Worm (Caenorhabditis elegans) whole organism, L2 larva: ENCODE data around the gene F22B8.7.

Experiments used
- C34F6.9 ChIP-seq: fragments of 150-350 bp; optimal IDR thresholded peaks from 2 replicates; lab custom pipeline; 2014; ENCODE audit warnings: missing biosample characterization, missing genetic modification characterization
- Y55F3AM.14 ChIP-seq: fragments of 200-800 bp; sonication (Bioruptor generic); optimal IDR thresholded peaks from 2 replicates; lab custom pipeline; 2018; ENCODE audit warnings: mild to moderate bottlenecking, missing genetic modification characterization, missing compliant biosample characterization
- alr-1 ChIP-seq: fragments of 150-350 bp; optimal IDR thresholded peaks from 2 replicates; lab custom pipeline; 2014; ENCODE audit warnings: missing biosample characterization, missing genetic modification characterization
- aly-2 ChIP-seq: fragments of 150-350 bp; optimal IDR thresholded peaks from 2 replicates; lab custom pipeline; 2014; ENCODE audit warnings: missing biosample characterization, missing genetic modification characterization
- ama-1 ChIP-seq: fragments of 150-350 bp; optimal IDR thresholded peaks from 2 replicates; lab custom pipeline; 2018; ENCODE audit warnings: inconsistent platforms
- blmp-1 ChIP-seq: sonication (generic microtip); optimal IDR thresholded peaks from 2 replicates; lab custom pipeline; 2017; ENCODE audit warnings: missing genetic modification characterization, mild to moderate bottlenecking, missing compliant biosample characterization, antibody characterized with exemption, moderate library complexity; ENCODE audit not compliant: insufficient read depth
- ceh-16 ChIP-seq: fragments of 150-350 bp; optimal IDR thresholded peaks from 2 replicates; lab custom pipeline; 2014; ENCODE audit warnings: missing biosample characterization, missing genetic modification characterization
- ceh-82 ChIP-seq: fragments of 150-350 bp; optimal IDR thresholded peaks from 2 replicates; lab custom pipeline; 2014; ENCODE audit warnings: missing biosample characterization, missing genetic modification characterization
- crh-2 ChIP-seq: sonication (generic microtip); optimal IDR thresholded peaks from 2 replicates; lab custom pipeline; 2017; ENCODE audit warnings: missing biosample characterization, missing genetic modification characterization
- egl-27 ChIP-seq: sonication (generic microtip); optimal IDR thresholded peaks from 3 replicates; lab custom pipeline; 2017; ENCODE audit warnings: missing biosample characterization, missing genetic modification reagents, missing genetic modification characterization
- elt-1 ChIP-seq: fragments of 150-350 bp; optimal IDR thresholded peaks from 2 replicates; lab custom pipeline; 2014; ENCODE audit warnings: missing biosample characterization, missing genetic modification characterization
- elt-3 ChIP-seq: sonication (generic microtip); optimal IDR thresholded peaks from 2 replicates; lab custom pipeline; 2017; ENCODE audit warnings: missing biosample characterization, missing genetic modification characterization
- fos-1 ChIP-seq: fragments of 150-350 bp; optimal IDR thresholded peaks from 2 replicates; lab custom pipeline; 2014; ENCODE audit warnings: missing biosample characterization, missing genetic modification characterization
- gmeb-1 ChIP-seq: fragments of 150-350 bp; optimal IDR thresholded peaks from 2 replicates; lab custom pipeline; 2014; ENCODE audit warnings: missing biosample characterization, missing genetic modification characterization
- lin-11 ChIP-seq: fragments of 150-350 bp; sonication (generic microtip); optimal IDR thresholded peaks from 2 replicates; lab custom pipeline; 2014; ENCODE audit warnings: missing biosample characterization, missing genetic modification characterization, inconsistent platforms, mixed read lengths
- lin-13 ChIP-seq: fragments of 150-350 bp; optimal IDR thresholded peaks from 2 replicates; lab custom pipeline; 2014; ENCODE audit warnings: missing biosample characterization, missing genetic modification reagents, missing genetic modification characterization
- lsy-2 ChIP-seq, 2 experiments: fragments of 150-350 bp in 1 of 2; sonication (generic microtip) in 1 of 2; optimal IDR thresholded peaks; 2 replicates each; lab custom pipeline; 2014 to 2017; ENCODE audit warnings: missing biosample characterization in 2 of 2, missing genetic modification characterization in 2 of 2
- mbf-1 ChIP-seq: sonication (generic microtip); optimal IDR thresholded peaks from 2 replicates; lab custom pipeline; 2017; ENCODE audit warnings: missing biosample characterization, missing genetic modification characterization
- mdl-1 ChIP-seq, 2 experiments: fragments of 150-350 bp in 1 of 2; sonication (generic microtip) in 1 of 2; optimal IDR thresholded peaks; 2 replicates each; lab custom pipeline; 2017; ENCODE audit warnings: missing biosample characterization in 2 of 2, missing genetic modification characterization in 2 of 2
- nhr-11 ChIP-seq: fragments of 150-350 bp; optimal IDR thresholded peaks from 2 replicates; lab custom pipeline; 2014; ENCODE audit warnings: missing biosample characterization, missing genetic modification characterization
- nhr-12 ChIP-seq: fragments of 150-350 bp; optimal IDR thresholded peaks from 2 replicates; lab custom pipeline; 2014; ENCODE audit warnings: missing biosample characterization, missing genetic modification characterization
- nhr-129 ChIP-seq: fragments of 150-350 bp; optimal IDR thresholded peaks from 2 replicates; lab custom pipeline; 2014; ENCODE audit warnings: missing biosample characterization, missing genetic modification characterization
- nhr-21 ChIP-seq: fragments of 150-350 bp; optimal IDR thresholded peaks from 2 replicates; lab custom pipeline; 2014; ENCODE audit warnings: missing biosample characterization, missing genetic modification characterization
- nhr-23 ChIP-seq: fragments of 150-350 bp; optimal IDR thresholded peaks from 2 replicates; lab custom pipeline; 2014; ENCODE audit warnings: missing biosample characterization, missing genetic modification reagents, missing genetic modification characterization
- nhr-237 ChIP-seq: fragments of 150-350 bp; optimal IDR thresholded peaks from 2 replicates; lab custom pipeline; 2014; ENCODE audit warnings: missing biosample characterization, missing genetic modification characterization
- nhr-25 ChIP-seq: fragments of 150-350 bp; sonication (generic microtip); optimal IDR thresholded peaks from 3 replicates; lab custom pipeline; 2014; ENCODE audit warnings: missing biosample characterization, missing genetic modification characterization
- nhr-6 ChIP-seq: fragments of 150-350 bp; optimal IDR thresholded peaks from 2 replicates; lab custom pipeline; 2014; ENCODE audit warnings: missing biosample characterization, missing genetic modification characterization
- peb-1 ChIP-seq: fragments of 150-350 bp; optimal IDR thresholded peaks from 2 replicates; lab custom pipeline; 2014; ENCODE audit warnings: missing biosample characterization, missing genetic modification characterization
- sem-4 ChIP-seq: fragments of 150-350 bp; optimal IDR thresholded peaks from 2 replicates; lab custom pipeline; 2014; ENCODE audit warnings: missing biosample characterization, missing genetic modification reagents, missing genetic modification characterization
- skn-1 ChIP-seq: sonication (generic microtip); optimal IDR thresholded peaks from 2 replicates; lab custom pipeline; 2017; ENCODE audit warnings: missing biosample characterization, missing genetic modification characterization
- sma-3 ChIP-seq: sonication (generic microtip); optimal IDR thresholded peaks from 2 replicates; lab custom pipeline; 2016; ENCODE audit warnings: missing genetic modification reagents, missing genetic modification characterization, missing compliant biosample characterization
- sma-9 ChIP-seq, 2 experiments: fragments of 150-350 bp in 1 of 2; sonication (generic microtip) in 1 of 2; optimal IDR thresholded peaks; 2 replicates each; lab custom pipeline; 2014 to 2016; ENCODE audit warnings: missing genetic modification characterization in 2 of 2, mild to moderate bottlenecking in 1 of 2, missing biosample characterization in 1 of 2, missing compliant biosample characterization in 1 of 2, missing genetic modification reagents in 1 of 2, moderate library complexity in 1 of 2
- snpc-4 ChIP-seq: fragments of 150-350 bp; optimal IDR thresholded peaks from 2 replicates; lab custom pipeline; 2014; ENCODE audit warnings: missing biosample characterization, missing genetic modification characterization
- unc-55 ChIP-seq: fragments of 150-350 bp; sonication (generic microtip); optimal IDR thresholded peaks from 3 replicates; lab custom pipeline; 2014; ENCODE audit warnings: missing biosample characterization, missing genetic modification reagents, missing genetic modification characterization
- unc-62 ChIP-seq: fragments of 150-350 bp; optimal IDR thresholded peaks from 2 replicates; lab custom pipeline; 2014; ENCODE audit warnings: missing biosample characterization, missing genetic modification reagents, missing genetic modification characterization
- ztf-1 ChIP-seq: fragments of 200-800 bp; sonication (Bioruptor generic); conservative IDR thresholded peaks from 2 replicates; pipeline ENCODE4 v1.3.6; 2022; ENCODE audit warnings: missing genetic modification characterization, missing compliant biosample characterization
- ztf-11 ChIP-seq: sonication (generic microtip); optimal IDR thresholded peaks from 2 replicates; lab custom pipeline; 2017; ENCODE audit warnings: missing biosample characterization, missing genetic modification characterization
- ztf-4 ChIP-seq: fragments of 150-350 bp; optimal IDR thresholded peaks from 2 replicates; lab custom pipeline; 2014; ENCODE audit warnings: missing biosample characterization, missing genetic modification characterization

The F22B8.7 gene

ce11 chrV:16047508-16047907, 46.9 kb upstream of the F22B8.7 start, which contains the start of gene str-198:
Gene str-198, plus strand, starts transcription at chrV:16047808.
- TF ChIP-seq nhr-25 (tag; lab: Kevin White, UChicago): no peak
- no peak for TF ChIP-seq nhr-11 (tag; lab: Kevin White, UChicago)
- TF ChIP-seq gmeb-1 (tag; lab: Kevin White, UChicago): no peak
- no peak for TF ChIP-seq ztf-11
- TF ChIP-seq snpc-4 (tag; lab: Kevin White, UChicago): no peak
- no peak for TF ChIP-seq ceh-16 (tag; lab: Kevin White, UChicago)
- TF ChIP-seq mdl-1 (tag; optimal IDR thresholded peaks at IDR 0.05; lab: Kevin White, UChicago): no peak
- TF ChIP-seq lin-11 (tag; lab: Kevin White, UChicago): no peak

DNA sequence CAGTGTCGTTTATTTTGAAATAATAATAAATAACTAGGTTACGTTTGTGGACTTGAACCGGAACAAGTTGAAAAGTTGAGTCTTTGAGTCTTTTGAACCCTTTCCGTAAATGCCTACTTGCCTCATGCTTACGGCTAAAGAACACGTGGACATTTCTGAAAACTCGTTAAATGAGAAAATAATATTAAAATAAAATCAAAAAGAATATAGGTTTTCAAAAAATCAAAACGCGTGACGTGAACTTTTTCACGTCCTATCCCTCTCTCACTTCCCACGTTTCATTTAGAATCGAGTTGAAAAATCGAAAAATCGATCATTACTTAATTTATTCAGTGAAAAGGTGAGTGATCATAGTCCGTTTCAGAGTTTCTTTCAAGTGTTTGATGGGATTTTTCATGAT, 45.2 kb upstream of the F22B8.7 start, which contains the start of gene best-12:
TSS of gene best-12 (plus strand) at position 301 of the 400 bp plus-strand sequence.
- TF ChIP-seq egl-27 (tag; lab: Kevin White, UChicago) (no peak), lin-13 (no peak), fos-1 (tag; lab: Kevin White, UChicago) (no peak), ztf-4 (tag; lab: Kevin White, UChicago) (no peak), nhr-12 (tag; lab: Kevin White, UChicago) (no peak), C34F6.9 (tag; lab: Kevin White, UChicago) (no peak), elt-3 (tag; lab: Kevin White, UChicago) (no peak), ceh-16 (tag; lab: Kevin White, UChicago) (no peak), sma-9 (GFP tag; optimal IDR thresholded peaks at IDR 0.05; lab: Kevin White, UChicago) (no peak), sma-9 (tag; optimal IDR thresholded peaks at IDR 0.05; lab: Kevin White, UChicago) (no peak), nhr-6 (tag; lab: Kevin White, UChicago) (no peak), ztf-11 (no peak), nhr-237 (no peak), elt-1 (tag; lab: Kevin White, UChicago) (no peak), nhr-25 (tag; lab: Kevin White, UChicago) (no peak), sem-4 (tag; lab: Kevin White, UChicago) (no peak), unc-55 (no peak), ama-1 (no peak)
- TF ChIP-seq, all 48 proteins: peak for 0

ce11 chrV:16053373-16053772, 41.0 kb upstream of the F22B8.7 start, which contains the start of gene F14H3.3:
Gene F14H3.3, minus strand, starts transcription at chrV:16053473.
- no peak for TF ChIP-seq mdl-1 (tag; optimal IDR thresholded peaks at IDR 0.05; lab: Kevin White, UChicago)

ce11 chrV:16055031-16055430, 39.4 kb upstream of the F22B8.7 start, which contains the start of gene F14H3.4:
Gene F14H3.4, minus strand, starts transcription at chrV:16055072.
- no peak for TF ChIP-seq ceh-82
- TF ChIP-seq crh-2 (tag; lab: Kevin White, UChicago): no peak
- TF ChIP-seq unc-55: no peak
- no peak for TF ChIP-seq nhr-11 (tag; lab: Kevin White, UChicago)
- TF ChIP-seq egl-27 (tag; lab: Kevin White, UChicago): no peak
- no peak for TF ChIP-seq nhr-25 (tag; lab: Kevin White, UChicago)
- no peak for TF ChIP-seq nhr-21
- TF ChIP-seq ceh-16 (tag; lab: Kevin White, UChicago): no peak
- TF ChIP-seq skn-1 (tag; lab: Kevin White, UChicago): no peak
- no peak for TF ChIP-seq peb-1 (tag; lab: Kevin White, UChicago)

- TF ChIP-seq nhr-23 (tag; lab: Kevin White, UChicago) (no peak), nhr-129 (no peak), sma-3 (GFP tag; lab: Kevin White, UChicago) (no peak), nhr-11 (tag; lab: Kevin White, UChicago) (no peak), lin-13 (no peak), aly-2 (tag; lab: Kevin White, UChicago) (no peak), skn-1 (tag; lab: Kevin White, UChicago) (no peak), egl-27 (tag; lab: Kevin White, UChicago) (no peak), gmeb-1 (tag; lab: Kevin White, UChicago) (no peak)
Observed at ce11 chrV:16057010-16057463, 37.3 kb upstream of the F22B8.7 start, which contains the start of gene F14H3.5. Gene F14H3.5, minus strand, starts transcription at chrV:16057060.

- TF ChIP-seq unc-55 (no peak), nhr-6 (tag; lab: Kevin White, UChicago) (no peak), peb-1 (tag; lab: Kevin White, UChicago) (no peak), ztf-1 (no peak), unc-62 (GFP tag; lab: Kevin White, UChicago) (no peak), snpc-4 (tag; lab: Kevin White, UChicago) (no peak), Y55F3AM.14 (GFP tag; lab: Kevin White, UChicago) (no peak), alr-1 (no peak), mbf-1 (tag; lab: Kevin White, UChicago) (no peak), C34F6.9 (tag; lab: Kevin White, UChicago) (no peak), blmp-1 (tag; lab: Kevin White, UChicago) (no peak), crh-2 (tag; lab: Kevin White, UChicago) (no peak), lin-13 (no peak), fos-1 (tag; lab: Kevin White, UChicago) (no peak), lsy-2 (tag; optimal IDR thresholded peaks at IDR 0.05; lab: Kevin White, UChicago) (no peak)
Observed at ce11 chrV:16058872-16059271, 35.5 kb upstream of the F22B8.7 start, which contains the start of gene F14H3.6. Gene F14H3.6, minus strand, starts transcription at chrV:16058893.
